Fruit fly (Drosophila melanogaster): ENCODE measurements around the gene CG33946.

CG33946 gene

DNA sequence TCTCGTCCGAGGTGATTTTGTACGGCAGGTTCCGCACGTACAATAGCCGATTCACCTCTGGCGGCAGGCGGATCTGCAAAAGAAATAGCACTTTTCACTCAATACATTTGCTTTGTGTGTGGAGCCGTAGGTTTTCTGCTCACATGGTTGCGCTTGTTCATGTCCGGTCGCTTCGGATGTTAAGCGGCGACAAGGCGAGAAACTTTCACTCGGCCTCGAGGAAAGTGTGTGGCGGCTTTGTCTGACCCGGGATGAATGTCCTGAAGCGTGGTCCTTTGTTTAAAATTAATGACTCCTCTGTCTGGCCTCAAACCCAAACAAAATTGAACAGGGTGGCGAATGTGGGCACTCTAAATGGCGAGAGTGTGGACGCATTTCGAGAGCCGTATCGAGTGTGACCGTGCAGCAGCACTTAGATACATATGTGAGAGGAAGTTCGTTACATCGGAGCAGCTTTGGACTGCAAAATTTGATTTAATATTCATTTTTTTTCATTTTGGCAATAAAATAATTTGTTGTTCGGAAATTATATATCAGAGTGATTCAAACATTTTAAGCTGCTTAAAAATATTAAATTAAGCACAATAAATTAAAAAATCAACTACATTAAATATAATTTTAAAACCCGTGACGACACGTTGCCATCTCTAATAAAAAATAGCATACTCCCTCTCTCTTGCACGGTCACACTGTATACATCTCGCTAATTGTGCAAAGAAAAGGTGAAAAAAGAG lies 27.4 kb upstream of the CG33946 start, which contains the start of the genes Sf3b6 and Tnpo:
Sf3b6 (minus strand) TSS at position 358 of the 734 bp plus-strand sequence.
Tnpo (plus strand) TSS at position 659 of the 734 bp plus-strand sequence.
- TF ChIP-seq foxo (GFP tag; optimal IDR thresholded peaks at IDR 0.05), result peak in 1 of 2 experiments; percentile 88
- TF ChIP-seq CG9705 (GFP tag; optimal IDR thresholded peaks at IDR 0.05), result peak; percentile 82
- TF ChIP-seq br (GFP tag; optimal IDR thresholded peaks at IDR 0.05), result no peak
- no peak for TF ChIP-seq GATAd (GFP tag; optimal IDR thresholded peaks at IDR 0.05)
- peak; percentile 86 for TF ChIP-seq rgr (GFP tag; optimal IDR thresholded peaks at IDR 0.05)
- TF ChIP-seq HLH106 (tag; optimal IDR thresholded peaks at IDR 0.05), result peak; percentile 91
- peak; percentile 83 for TF ChIP-seq psq (GFP tag; optimal IDR thresholded peaks at IDR 0.05)
- TF ChIP-seq dsf (GFP tag; optimal IDR thresholded peaks at IDR 0.05; ENCODE audit: borderline replicate concordance), result peak; percentile 55
- peak; percentile 87 for TF ChIP-seq h (GFP tag; optimal IDR thresholded peaks at IDR 0.05)
- TF ChIP-seq dmrt93B (GFP tag; optimal IDR thresholded peaks at IDR 0.05), result peak; percentile 84
- no peak for TF ChIP-seq CG32264 (GFP tag; optimal IDR thresholded peaks at IDR 0.05)
- peak; percentile 80 for TF ChIP-seq OdsH (GFP tag; optimal IDR thresholded peaks at IDR 0.05)
- TF ChIP-seq ey (GFP tag; optimal IDR thresholded peaks at IDR 0.05), result peak; percentile 80
- no peak for TF ChIP-seq N (GFP tag; optimal IDR thresholded peaks at IDR 0.05)
- peak; percentile 12 for TF ChIP-seq Myc (optimal IDR thresholded peaks at IDR 0.05)
- peak; percentile 34 for TF ChIP-seq Hr83 (GFP tag; optimal IDR thresholded peaks at IDR 0.05; ENCODE audit: poor library complexity, severe bottlenecking)
- peak; percentile 73 for TF ChIP-seq Hnf4 (GFP tag; optimal IDR thresholded peaks at IDR 0.05)
- TF ChIP-seq usp (GFP tag; optimal IDR thresholded peaks at IDR 0.05), result no peak
- peak; percentile 78 for TF ChIP-seq sv (GFP tag; optimal IDR thresholded peaks at IDR 0.05)
- TF ChIP-seq Sp1 (GFP tag; optimal IDR thresholded peaks at IDR 0.05), result peak; percentile 83
- TF ChIP-seq tai (GFP tag; optimal IDR thresholded peaks at IDR 0.05), result no peak
- TF ChIP-seq Jra (GFP tag; optimal IDR thresholded peaks at IDR 0.05), result peak; percentile 54
- TF ChIP-seq Rel (GFP tag; optimal IDR thresholded peaks at IDR 0.05), result no peak
- peak; percentile 26 for TF ChIP-seq Rel (tag; optimal IDR thresholded peaks at IDR 0.05)
- no peak for TF ChIP-seq jim (GFP tag; optimal IDR thresholded peaks at IDR 0.05)
- peak; percentile 88 for TF ChIP-seq woc (GFP tag; optimal IDR thresholded peaks at IDR 0.05)

DNA sequence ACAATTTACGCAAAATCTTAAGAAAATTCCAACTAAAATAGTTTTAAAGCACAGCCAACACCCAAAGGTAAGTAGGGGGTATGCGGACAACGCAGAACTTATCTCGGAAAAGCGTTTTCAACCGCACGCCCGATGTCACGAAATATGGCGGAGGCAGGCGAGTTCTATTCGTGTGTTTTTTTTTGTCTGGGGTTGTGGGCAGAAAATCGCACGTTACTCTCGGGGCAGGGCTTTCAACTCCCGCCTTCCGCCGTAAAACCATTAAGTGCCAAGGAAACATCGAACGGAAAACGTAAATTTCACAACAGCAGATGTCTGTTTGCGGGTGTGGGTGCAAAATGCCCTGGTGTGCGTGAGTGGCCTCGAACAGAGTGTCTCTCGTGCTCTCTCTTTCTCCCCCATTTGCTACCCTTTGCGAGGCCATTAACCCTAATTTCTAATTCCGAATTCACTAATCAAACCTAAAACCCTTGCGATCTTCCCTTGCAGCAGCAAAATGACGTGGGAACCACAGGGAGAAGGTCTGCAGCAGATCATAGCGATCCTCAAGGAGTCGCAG lies 26.7 kb upstream of the CG33946 start:
- TF ChIP-seq brk (GFP tag; optimal IDR thresholded peaks at IDR 0.05) (no peak), sv (GFP tag; optimal IDR thresholded peaks at IDR 0.05) (no peak), Mio (GFP tag; optimal IDR thresholded peaks at IDR 0.05) (no peak), foxo (GFP tag; optimal IDR thresholded peaks at IDR 0.05) (no peak), sage (GFP tag; optimal IDR thresholded peaks at IDR 0.05) (no peak), OdsH (GFP tag; optimal IDR thresholded peaks at IDR 0.05) (no peak)

DNA sequence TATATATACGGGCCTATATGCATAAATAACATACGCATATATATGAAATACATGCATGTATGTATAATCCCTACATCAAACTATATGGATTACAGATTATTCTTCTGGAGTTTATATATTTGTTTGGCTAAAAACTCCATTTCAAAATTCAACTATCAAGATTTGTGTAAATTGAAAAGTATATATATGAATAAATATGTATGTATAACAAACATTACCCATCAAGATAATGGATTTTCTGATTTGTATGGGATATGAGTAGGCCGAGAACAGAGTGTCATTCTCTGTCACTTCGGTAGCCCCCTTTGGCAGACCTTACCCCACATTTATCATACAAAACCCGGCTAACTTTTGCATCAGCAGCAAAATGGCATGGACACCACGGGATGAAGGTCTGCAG lies 20.2 kb upstream of the CG33946 start, which contains the start of gene CG8219:
CG8219 (plus strand) TSS at position 301 of the 400 bp plus-strand sequence.
- no peak for TF ChIP-seq Jra (GFP tag; optimal IDR thresholded peaks at IDR 0.05)
- TF ChIP-seq usp (GFP tag; optimal IDR thresholded peaks at IDR 0.05), result no peak
- no peak for TF ChIP-seq tai (GFP tag; optimal IDR thresholded peaks at IDR 0.05)
- TF ChIP-seq Mio (GFP tag; optimal IDR thresholded peaks at IDR 0.05), result no peak
- no peak for TF ChIP-seq foxo (GFP tag; optimal IDR thresholded peaks at IDR 0.05)
- no peak for TF ChIP-seq N (GFP tag; optimal IDR thresholded peaks at IDR 0.05)
- TF ChIP-seq dl (GFP tag; optimal IDR thresholded peaks at IDR 0.05; ENCODE audit: insufficient read depth in 1 of 2, partially characterized antibody in 2 of 2), result no peak
- no peak for TF ChIP-seq jim (GFP tag; optimal IDR thresholded peaks at IDR 0.05)
- no peak for TF ChIP-seq Hr78 (GFP tag; optimal IDR thresholded peaks at IDR 0.05)
- TF ChIP-seq fru (GFP tag; optimal IDR thresholded peaks at IDR 0.05), result no peak
- TF ChIP-seq HLH106 (tag; optimal IDR thresholded peaks at IDR 0.05), result no peak
- no peak for TF ChIP-seq dsf (GFP tag; optimal IDR thresholded peaks at IDR 0.05; ENCODE audit: borderline replicate concordance)
- no peak for TF ChIP-seq dmrt93B (GFP tag; optimal IDR thresholded peaks at IDR 0.05)
- no peak for TF ChIP-seq Rel (GFP tag; optimal IDR thresholded peaks at IDR 0.05)
- TF ChIP-seq Rel (tag; optimal IDR thresholded peaks at IDR 0.05), result no peak
- TF ChIP-seq Hnf4 (GFP tag; optimal IDR thresholded peaks at IDR 0.05), result no peak
- TF ChIP-seq Hr83 (GFP tag; optimal IDR thresholded peaks at IDR 0.05; ENCODE audit: poor library complexity, severe bottlenecking), result no peak
- no peak for TF ChIP-seq br (GFP tag; optimal IDR thresholded peaks at IDR 0.05)
- no peak for TF ChIP-seq psq (GFP tag; optimal IDR thresholded peaks at IDR 0.05)
- TF ChIP-seq pan (optimal IDR thresholded peaks at IDR 0.05), result no peak
